Worm (Caenorhabditis elegans): Measurements from ENCODE around the gene F15H10.8.

ce11 chrV:10433721-10434120 is 31.0 kb upstream of the F15H10.8 start, which contains the start of gene Y32F6A.4:
- TF ChIP-seq sea-1 (GFP tag; conservative IDR thresholded peaks at IDR 0.05) (no peak), ama-1 (optimal IDR thresholded peaks at IDR 0.05) (no peak)

Data from whole organism, early embryonic.